Worm (Caenorhabditis elegans) whole organism, late embryonic: ENCODE measurements around the gene F15B9.8.

Experiments used
- T23F11.4 ChIP-seq: fragments of 200-800 bp; sonication (Bioruptor generic); optimal IDR thresholded peaks from 2 replicates; lab custom pipeline; 2018; ENCODE audit warnings: mild to moderate bottlenecking, missing genetic modification characterization, missing compliant biosample characterization
- ama-1 ChIP-seq: fragments of 150-350 bp; optimal IDR thresholded peaks from 2 replicates; lab custom pipeline; 2014
- ceh-18 ChIP-seq: sonication (generic microtip); optimal IDR thresholded peaks from 2 replicates; lab custom pipeline; 2016; ENCODE audit warnings: missing genetic modification characterization, missing compliant biosample characterization
- ceh-2 ChIP-seq: sonication (generic microtip); optimal IDR thresholded peaks from 2 replicates; lab custom pipeline; 2016; ENCODE audit warnings: missing genotype, missing genetic modification characterization, missing compliant biosample characterization
- ceh-31 ChIP-seq: sonication (generic microtip); optimal IDR thresholded peaks from 2 replicates; lab custom pipeline; 2016; ENCODE audit warnings: missing genetic modification characterization, missing compliant biosample characterization
- ceh-45 ChIP-seq: fragments of 200-800 bp; sonication (Bioruptor generic); IDR thresholded peaks from 2 replicates; pipeline ENCODE4 v1.3.6; 2022; ENCODE audit warnings: missing genetic modification reagents, missing genetic modification characterization, missing compliant biosample characterization
- dve-1 ChIP-seq: sonication (generic microtip); optimal IDR thresholded peaks from 2 replicates; lab custom pipeline; 2017; ENCODE audit warnings: antibody characterized with exemption, mild to moderate bottlenecking, missing genetic modification characterization, missing compliant biosample characterization
- fkh-10 ChIP-seq: fragments of 150-350 bp; optimal IDR thresholded peaks from 2 replicates; lab custom pipeline; 2014; ENCODE audit warnings: missing biosample characterization, missing genetic modification reagents, missing genetic modification characterization
- nfya-1 ChIP-seq: sonication (generic microtip); optimal IDR thresholded peaks from 2 replicates; lab custom pipeline; 2017; ENCODE audit warnings: missing genetic modification characterization, mild to moderate bottlenecking, missing compliant biosample characterization, antibody characterized with exemption, moderate library complexity
- pha-4 ChIP-seq: fragments of 150-350 bp; optimal IDR thresholded peaks from 2 replicates; lab custom pipeline; 2018; ENCODE audit warnings: missing biosample characterization, missing genetic modification reagents, missing genetic modification characterization
- pqm-1 ChIP-seq: sonication (generic microtip); optimal IDR thresholded peaks from 2 replicates; lab custom pipeline; 2016; ENCODE audit warnings: missing genetic modification characterization, missing compliant biosample characterization
- sox-2 ChIP-seq: fragments of 200-800 bp; sonication (Bioruptor generic); IDR thresholded peaks from 2 replicates; pipeline ENCODE4 v1.3.6; 2022; ENCODE audit warnings: missing genetic modification reagents, missing genetic modification characterization, missing compliant biosample characterization

DNA sequence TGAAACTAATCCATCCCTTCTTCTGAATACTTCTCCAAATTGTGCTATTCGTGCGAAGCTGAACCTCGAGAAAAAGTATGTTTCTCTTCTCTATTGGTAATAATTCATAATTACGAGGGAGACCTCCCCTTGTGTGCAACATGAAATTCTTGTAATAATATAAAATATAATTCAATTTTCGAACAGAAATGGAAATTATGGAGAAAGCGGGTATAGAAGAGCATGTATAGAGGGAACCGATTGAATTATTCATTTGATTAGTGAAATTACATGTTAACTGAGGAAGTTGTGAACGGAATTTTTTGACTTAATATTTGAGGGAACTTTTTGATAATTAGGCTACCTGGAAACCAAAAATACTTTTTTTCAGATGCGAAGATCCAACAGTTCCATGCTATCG is 40.5 kb downstream of the F15B9.8 start:
- no peak for TF ChIP-seq sox-2 (GFP tag; lab: Robert Waterston, UW)
- TF ChIP-seq ceh-2 (tag; lab: Kevin White, UChicago), result no peak
- TF ChIP-seq fkh-10 (GFP tag; lab: Kevin White, UChicago), result no peak
- TF ChIP-seq pqm-1 (tag; lab: Kevin White, UChicago), result no peak
- no peak for TF ChIP-seq dve-1 (tag; lab: Kevin White, UChicago)
- TF ChIP-seq ceh-31 (tag; lab: Kevin White, UChicago), result no peak
- TF ChIP-seq nfya-1 (tag; lab: Kevin White, UChicago), result no peak
- TF ChIP-seq ama-1 (lab: Kevin White, UChicago), result no peak
- no peak for TF ChIP-seq ceh-18
- no peak for TF ChIP-seq ceh-45 (GFP tag; lab: Robert Waterston, UW)
- TF ChIP-seq T23F11.4, result no peak
- TF ChIP-seq pha-4 (tag; lab: Kevin White, UChicago), result no peak
